Worm (Caenorhabditis elegans) whole organism, L3 larva: Measurements from ENCODE around the gene clec-226.

Experiments used
- R02D3.7 ChIP-seq: fragments of 150-350 bp; optimal IDR thresholded peaks from 2 replicates; lab custom pipeline; 2014; ENCODE audit warnings: missing biosample characterization, missing genetic modification characterization
- ZK546.5 ChIP-seq: sonication (generic microtip); optimal IDR thresholded peaks from 2 replicates; lab custom pipeline; 2017; ENCODE audit warnings: missing biosample characterization, missing genetic modification characterization
- aly-2 ChIP-seq: fragments of 150-350 bp; optimal IDR thresholded peaks from 2 replicates; lab custom pipeline; 2014; ENCODE audit warnings: missing biosample characterization, missing genetic modification characterization
- ceh-28 ChIP-seq: fragments of 150-350 bp; optimal IDR thresholded peaks from 2 replicates; lab custom pipeline; 2014; ENCODE audit warnings: missing biosample characterization, missing genetic modification reagents, missing genetic modification characterization
- ceh-82 ChIP-seq: fragments of 150-350 bp; optimal IDR thresholded peaks from 2 replicates; lab custom pipeline; 2014; ENCODE audit warnings: missing biosample characterization, missing genetic modification characterization
- daf-12 ChIP-seq: fragments of 150-350 bp; optimal IDR thresholded peaks from 2 replicates; lab custom pipeline; 2014; ENCODE audit warnings: missing biosample characterization, missing genetic modification reagents, missing genetic modification characterization
- egl-27 ChIP-seq: sonication (generic microtip); optimal IDR thresholded peaks from 4 replicates; lab custom pipeline; 2017; ENCODE audit warnings: missing biosample characterization, missing genetic modification reagents, missing genetic modification characterization
- elt-1 ChIP-seq: fragments of 150-350 bp; optimal IDR thresholded peaks from 2 replicates; lab custom pipeline; 2014; ENCODE audit warnings: missing biosample characterization, missing genetic modification characterization
- elt-2 ChIP-seq: sonication (generic microtip); optimal IDR thresholded peaks from 2 replicates; lab custom pipeline; 2016; ENCODE audit warnings: missing genetic modification reagents, mild to moderate bottlenecking, missing genetic modification characterization, missing compliant biosample characterization
- elt-3 ChIP-seq, 3 experiments: fragments of 150-350 bp in 1 of 3; sonication (generic microtip) in 2 of 3; optimal IDR thresholded peaks; 2 replicates in 2 of 3; 4 replicates in 1 of 3; lab custom pipeline; 2014 to 2017; ENCODE audit warnings: missing biosample characterization in 3 of 3, missing genetic modification characterization in 3 of 3
- eor-1 ChIP-seq, 2 experiments: fragments of 150-350 bp; optimal IDR thresholded peaks; 2 replicates each; lab custom pipeline; 2014 to 2018; ENCODE audit warnings: missing biosample characterization in 2 of 2, missing genetic modification characterization in 2 of 2
- fkh-10 ChIP-seq: sonication (generic microtip); optimal IDR thresholded peaks from 2 replicates; lab custom pipeline; 2017; ENCODE audit warnings: missing biosample characterization, missing genetic modification reagents, missing genetic modification characterization
- fkh-2 ChIP-seq: fragments of 150-350 bp; optimal IDR thresholded peaks from 2 replicates; lab custom pipeline; 2014; ENCODE audit warnings: missing biosample characterization, missing genetic modification reagents, missing genetic modification characterization
- fos-1 ChIP-seq: fragments of 150-350 bp; optimal IDR thresholded peaks from 2 replicates; lab custom pipeline; 2014; ENCODE audit warnings: missing biosample characterization, missing genetic modification characterization
- hmg-11 ChIP-seq: sonication (generic microtip); optimal IDR thresholded peaks from 2 replicates; lab custom pipeline; 2016; ENCODE audit warnings: missing genetic modification characterization, missing compliant biosample characterization
- jun-1 ChIP-seq: fragments of 150-350 bp; optimal IDR thresholded peaks from 2 replicates; lab custom pipeline; 2014; ENCODE audit warnings: missing biosample characterization, missing genetic modification reagents, missing genetic modification characterization
- lin-15B ChIP-seq: fragments of 150-350 bp; optimal IDR thresholded peaks from 2 replicates; lab custom pipeline; 2014; ENCODE audit warnings: missing biosample characterization, missing genetic modification characterization
- lin-39 ChIP-seq: fragments of 150-350 bp; optimal IDR thresholded peaks from 2 replicates; lab custom pipeline; 2018; ENCODE audit warnings: missing biosample characterization, missing genetic modification reagents, missing genetic modification characterization
- mml-1 ChIP-seq: fragments of 150-350 bp; sonication (generic microtip); optimal IDR thresholded peaks from 3 replicates; lab custom pipeline; 2014; ENCODE audit warnings: missing biosample characterization, missing genetic modification characterization
- nhr-12 ChIP-seq: fragments of 150-350 bp; optimal IDR thresholded peaks from 2 replicates; lab custom pipeline; 2014; ENCODE audit warnings: missing biosample characterization, missing genetic modification characterization
- nhr-23 ChIP-seq: fragments of 150-350 bp; optimal IDR thresholded peaks from 2 replicates; lab custom pipeline; 2014; ENCODE audit warnings: missing biosample characterization, missing genetic modification reagents, missing genetic modification characterization
- nhr-28 ChIP-seq: fragments of 150-350 bp; optimal IDR thresholded peaks from 2 replicates; lab custom pipeline; 2014; ENCODE audit warnings: missing biosample characterization, missing genetic modification characterization
- nhr-43 ChIP-seq: sonication (generic microtip); optimal IDR thresholded peaks from 2 replicates; lab custom pipeline; 2016; ENCODE audit warnings: mild to moderate bottlenecking, missing genetic modification characterization, missing compliant biosample characterization; ENCODE audit not compliant: poor library complexity, severe bottlenecking
- nhr-77 ChIP-seq: fragments of 150-350 bp; optimal IDR thresholded peaks from 2 replicates; lab custom pipeline; 2014; ENCODE audit warnings: missing biosample characterization, missing genetic modification characterization
- pha-4 ChIP-seq: fragments of 150-350 bp; optimal IDR thresholded peaks from 2 replicates; lab custom pipeline; 2014; ENCODE audit warnings: missing biosample characterization, missing genetic modification reagents, missing genetic modification characterization
- sea-2 ChIP-seq: fragments of 150-350 bp; sonication (generic microtip); optimal IDR thresholded peaks from 4 replicates; lab custom pipeline; 2014; ENCODE audit warnings: missing biosample characterization, missing genetic modification reagents, missing genetic modification characterization
- snpc-4 ChIP-seq: fragments of 150-350 bp; optimal IDR thresholded peaks from 2 replicates; lab custom pipeline; 2014; ENCODE audit warnings: missing biosample characterization, missing genetic modification characterization
- tbx-2 ChIP-seq: sonication (generic microtip); optimal IDR thresholded peaks from 2 replicates; lab custom pipeline; 2016; ENCODE audit warnings: mild to moderate bottlenecking, missing genetic modification characterization, missing compliant biosample characterization
- unc-39 ChIP-seq: sonication (generic microtip); optimal IDR thresholded peaks from 4 replicates; lab custom pipeline; 2017; ENCODE audit warnings: missing biosample characterization, missing genetic modification characterization
- unc-62 ChIP-seq: fragments of 150-350 bp; sonication (generic microtip); optimal IDR thresholded peaks from 4 replicates; lab custom pipeline; 2014; ENCODE audit warnings: missing biosample characterization, missing genetic modification reagents, missing genetic modification characterization
- zag-1 ChIP-seq: fragments of 150-350 bp; optimal IDR thresholded peaks from 2 replicates; lab custom pipeline; 2014; ENCODE audit warnings: missing biosample characterization, missing genetic modification characterization
- ztf-11 ChIP-seq: fragments of 150-350 bp; optimal IDR thresholded peaks from 2 replicates; lab custom pipeline; 2014; ENCODE audit warnings: missing biosample characterization, missing genetic modification characterization
- ztf-4 ChIP-seq: fragments of 150-350 bp; optimal IDR thresholded peaks from 2 replicates; lab custom pipeline; 2014; ENCODE audit warnings: missing biosample characterization, missing genetic modification characterization

Gene clec-226

ce11 chrV:13916196-13916595 lies 30.6 kb upstream of the clec-226 start, which contains the start of gene str-252:
Gene str-252, plus strand, starts transcription at chrV:13916496.
- TF ChIP-seq lin-15B (tag; lab: Kevin White, UChicago) = no peak
- TF ChIP-seq snpc-4 (tag; lab: Kevin White, UChicago) = no peak
- TF ChIP-seq fkh-10 (GFP tag; lab: Kevin White, UChicago) = no peak
- no peak for TF ChIP-seq unc-62 (GFP tag; lab: Kevin White, UChicago)
- no peak for TF ChIP-seq pha-4
- TF ChIP-seq nhr-43 (tag; lab: Kevin White, UChicago) = no peak
- TF ChIP-seq fos-1 (tag; lab: Kevin White, UChicago) = no peak
- TF ChIP-seq nhr-23 (tag; lab: Kevin White, UChicago) = no peak
- no peak for TF ChIP-seq elt-3 (tag; optimal IDR thresholded peaks at IDR 0.05; lab: Kevin White, UChicago)
- TF ChIP-seq mml-1 (tag; lab: Kevin White, UChicago) = no peak
- TF ChIP-seq sea-2 (GFP tag; lab: Kevin White, UChicago) = no peak
- TF ChIP-seq eor-1 (tag; optimal IDR thresholded peaks at IDR 0.05; lab: Kevin White, UChicago) = no peak
- no peak for TF ChIP-seq hmg-11
- TF ChIP-seq daf-12 (tag; lab: Kevin White, UChicago) = no peak
- no peak for TF ChIP-seq R02D3.7 (tag; lab: Kevin White, UChicago)
- no peak for TF ChIP-seq fkh-2 (tag; lab: Kevin White, UChicago)
- TF ChIP-seq unc-39 (tag; lab: Kevin White, UChicago) = no peak
- no peak for TF ChIP-seq zag-1 (tag; lab: Kevin White, UChicago)

- TF ChIP-seq egl-27 (no peak), tbx-2 (tag; lab: Kevin White, UChicago) (no peak), R02D3.7 (tag; lab: Kevin White, UChicago) (no peak), eor-1 (tag; optimal IDR thresholded peaks at IDR 0.05; lab: Kevin White, UChicago) (no peak), ztf-11 (tag; lab: Kevin White, UChicago) (no peak), ceh-82 (tag; lab: Kevin White, UChicago) (no peak), elt-1 (tag; lab: Kevin White, UChicago) (no peak), snpc-4 (tag; lab: Kevin White, UChicago) (no peak), ceh-28 (tag; lab: Kevin White, UChicago) (no peak)
Observed at ce11 chrV:13918341-13918740, 28.4 kb upstream of the clec-226 start, which contains the start of gene str-250. Gene str-250, plus strand, starts transcription at chrV:13918641.

ce11 chrV:13920730-13921129 lies 26.0 kb upstream of the clec-226 start, which contains the start of gene srx-42:
Gene srx-42, plus strand, starts transcription at chrV:13921030.
- TF ChIP-seq snpc-4 (tag; lab: Kevin White, UChicago) = no peak
- no peak for TF ChIP-seq ztf-11 (tag; lab: Kevin White, UChicago)
- no peak for TF ChIP-seq hmg-11
- TF ChIP-seq nhr-23 (tag; lab: Kevin White, UChicago) = no peak
- TF ChIP-seq elt-2 (tag; lab: Kevin White, UChicago) = no peak
- no peak for TF ChIP-seq ztf-4 (tag; lab: Kevin White, UChicago)
- TF ChIP-seq unc-39 (tag; lab: Kevin White, UChicago) = no peak
- TF ChIP-seq aly-2 = no peak
- no peak for TF ChIP-seq unc-62 (GFP tag; lab: Kevin White, UChicago)
- no peak for TF ChIP-seq pha-4
- no peak for TF ChIP-seq ceh-28 (tag; lab: Kevin White, UChicago)
- TF ChIP-seq zag-1 (tag; lab: Kevin White, UChicago) = no peak
- TF ChIP-seq ceh-82 (tag; lab: Kevin White, UChicago) = no peak
- TF ChIP-seq jun-1 (tag; lab: Kevin White, UChicago) = no peak
- TF ChIP-seq lin-39 = no peak
- TF ChIP-seq fkh-2 (tag; lab: Kevin White, UChicago) = no peak
- TF ChIP-seq, all 47 proteins: peak for 0

- TF ChIP-seq ZK546.5 (no peak), nhr-12 (tag; lab: Kevin White, UChicago) (no peak), snpc-4 (tag; lab: Kevin White, UChicago) (no peak), nhr-77 (tag; lab: Kevin White, UChicago) (no peak), ceh-28 (tag; lab: Kevin White, UChicago) (no peak), ztf-4 (tag; lab: Kevin White, UChicago) (no peak), nhr-28 (no peak), hmg-11 (no peak), fkh-2 (tag; lab: Kevin White, UChicago) (no peak), zag-1 (tag; lab: Kevin White, UChicago) (no peak), fkh-10 (GFP tag; lab: Kevin White, UChicago) (no peak)
Observed at ce11 chrV:13923851-13924250, 22.9 kb upstream of the clec-226 start, which contains the start of gene srxa-11. Gene srxa-11, plus strand, starts transcription at chrV:13924151.
